Worm (Caenorhabditis elegans): ENCODE results near the gene metl-18.

DNA sequence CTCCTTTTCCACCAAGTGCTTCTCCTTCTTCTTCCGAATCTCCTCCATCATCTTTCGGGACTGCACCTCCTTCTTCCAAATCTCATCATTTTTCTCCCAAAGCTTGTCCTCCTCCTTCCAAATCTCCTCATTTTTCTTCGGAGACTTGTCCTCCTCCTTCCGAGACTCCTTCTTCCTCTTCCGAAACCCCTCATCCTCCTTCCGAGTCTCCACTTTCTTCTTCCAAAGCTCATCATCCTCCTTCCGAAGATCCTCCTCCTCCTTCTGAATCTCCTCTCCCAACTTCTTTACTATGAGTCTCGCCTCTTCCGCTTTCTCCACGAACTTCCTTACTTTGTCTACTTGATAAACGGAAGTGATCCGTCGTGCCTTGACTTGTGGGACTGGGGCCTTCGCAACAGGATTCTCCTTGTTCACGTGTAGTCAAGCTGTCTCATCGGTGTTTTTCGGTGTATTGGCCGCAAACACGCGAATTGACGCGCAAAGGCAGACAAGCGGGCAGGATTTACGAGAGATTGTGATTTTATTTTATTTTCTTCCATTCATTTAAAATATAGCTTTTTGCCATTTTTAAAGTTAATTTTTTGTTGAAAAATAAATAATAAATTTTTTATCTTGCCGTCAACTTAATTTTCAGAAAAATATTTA, 27.1 kb downstream of the metl-18 start, which contains the start of the genes K01A11.3 and C34C12.12:
- TF ChIP-seq unc-130 (GFP tag; optimal IDR thresholded peaks at IDR 0.05) (no peak), ztf-6 (GFP tag; IDR thresholded peaks at IDR 0.05) (no peak), fkh-3 (tag; optimal IDR thresholded peaks at IDR 0.05) (no peak), aptf-2 (GFP tag; conservative IDR thresholded peaks at IDR 0.05) (no peak), dpl-1 (GFP tag; optimal IDR thresholded peaks at IDR 0.05) (no peak), nfya-1 (tag; optimal IDR thresholded peaks at IDR 0.05; ENCODE audit: borderline replicate concordance, insufficient read depth) (no peak), rpc-1 (optimal IDR thresholded peaks at IDR 0.05) (no peak), rpc-1 (tag; optimal IDR thresholded peaks at IDR 0.05) (no peak), lin-35 (GFP tag; optimal IDR thresholded peaks at IDR 0.05) (no peak), ZK185.1 (tag; optimal IDR thresholded peaks at IDR 0.05; ENCODE audit: poor library complexity, severe bottlenecking) (no peak), ets-4 (GFP tag; optimal IDR thresholded peaks at IDR 0.05) (no peak)
